Worm (Caenorhabditis elegans) whole organism, early embryonic: ENCODE data around the gene K04G7.1.

Source experiments
- B0310.2 ChIP-seq: sonication (generic microtip); optimal IDR thresholded peaks from 2 replicates; lab custom pipeline; 2016; ENCODE audit warnings: mild to moderate bottlenecking, missing genetic modification characterization, missing compliant biosample characterization
- F13C5.2 ChIP-seq: sonication (generic microtip); optimal IDR thresholded peaks from 2 replicates; lab custom pipeline; 2017; ENCODE audit warnings: mild to moderate bottlenecking, missing genetic modification characterization, inconsistent platforms, missing compliant biosample characterization
- aly-1 ChIP-seq: sonication (generic microtip); optimal IDR thresholded peaks from 2 replicates; lab custom pipeline; 2016; ENCODE audit warnings: missing genetic modification characterization, missing compliant biosample characterization
- ama-1 ChIP-seq: fragments of 150-350 bp; optimal IDR thresholded peaks from 2 replicates; lab custom pipeline; 2014
- ceh-13 ChIP-seq: fragments of 200-800 bp; sonication (Bioruptor generic); optimal IDR thresholded peaks from 2 replicates; lab custom pipeline; 2018; ENCODE audit warnings: mild to moderate bottlenecking, missing genetic modification characterization, missing compliant biosample characterization
- ceh-36 ChIP-seq: sonication (generic microtip); optimal IDR thresholded peaks from 2 replicates; lab custom pipeline; 2016; ENCODE audit warnings: missing genetic modification characterization, inconsistent platforms, missing compliant biosample characterization
- ets-7 ChIP-seq: sonication (generic microtip); optimal IDR thresholded peaks from 2 replicates; lab custom pipeline; 2016; ENCODE audit warnings: missing genotype, missing genetic modification characterization, missing compliant biosample characterization
- flt-1 ChIP-seq: fragments of 200-800 bp; sonication (Bioruptor generic); IDR thresholded peaks from 2 replicates; pipeline ENCODE4 v1.3.6; 2022; ENCODE audit warnings: missing genetic modification characterization, missing compliant biosample characterization
- hmbx-1 ChIP-seq: sonication (generic microtip); optimal IDR thresholded peaks from 2 replicates; lab custom pipeline; 2016; ENCODE audit warnings: mild to moderate bottlenecking, missing genetic modification characterization, missing compliant biosample characterization
- hmg-4 ChIP-seq: fragments of 200-800 bp; sonication (Bioruptor generic); optimal IDR thresholded peaks from 2 replicates; lab custom pipeline; 2018; ENCODE audit warnings: mild to moderate bottlenecking, missing genetic modification characterization, missing compliant biosample characterization
- hnd-1 ChIP-seq: sonication (generic microtip); optimal IDR thresholded peaks from 2 replicates; lab custom pipeline; 2016; ENCODE audit warnings: missing genetic modification characterization, missing compliant biosample characterization
- pes-1 ChIP-seq: fragments of 200-800 bp; sonication (Bioruptor generic); IDR thresholded peaks from 2 replicates; pipeline ENCODE4 v1.3.6; 2022; ENCODE audit warnings: missing genetic modification reagents, missing genetic modification characterization, missing compliant biosample characterization
- scrt-1 ChIP-seq: fragments of 200-800 bp; sonication (Bioruptor generic); IDR thresholded peaks from 2 replicates; pipeline ENCODE4 v1.3.6; 2022; ENCODE audit warnings: missing genetic modification characterization, missing compliant biosample characterization
- sea-1 ChIP-seq: fragments of 200-800 bp; sonication (Bioruptor generic); conservative IDR thresholded peaks from 2 replicates; pipeline ENCODE4 v1.3.6; 2022; ENCODE audit warnings: missing genetic modification characterization, missing compliant biosample characterization
- tbx-11 ChIP-seq: fragments of 200-800 bp; sonication (Bioruptor generic); IDR thresholded peaks from 2 replicates; pipeline ENCODE4 v1.3.6; 2022; ENCODE audit warnings: missing genetic modification characterization, missing compliant biosample characterization
- tbx-37 ChIP-seq: fragments of 200-800 bp; sonication (Bioruptor generic); conservative IDR thresholded peaks from 2 replicates; pipeline ENCODE4 v1.3.6; 2022; ENCODE audit warnings: missing genetic modification reagents, missing genetic modification characterization, missing compliant biosample characterization
- tra-4 ChIP-seq: sonication (generic microtip); optimal IDR thresholded peaks from 2 replicates; lab custom pipeline; 2017; ENCODE audit warnings: missing genetic modification characterization, missing compliant biosample characterization

K04G7.1 gene

ce11 chrIII:7178497-7178896 is 16.0 kb downstream of the K04G7.1 start:
- TF ChIP-seq ets-7 (tag; lab: Kevin White, UChicago), result no peak
- TF ChIP-seq ceh-36 (tag; lab: Kevin White, UChicago), result no peak
- TF ChIP-seq flt-1, result no peak
- no peak for TF ChIP-seq ama-1 (lab: Kevin White, UChicago)
- TF ChIP-seq scrt-1, result no peak
- no peak for TF ChIP-seq hmbx-1
- TF ChIP-seq hnd-1, result no peak
- no peak for TF ChIP-seq tbx-11 (GFP tag; lab: Robert Waterston, UW)
- no peak for TF ChIP-seq tbx-37 (GFP tag; lab: Robert Waterston, UW)
- no peak for TF ChIP-seq B0310.2
- no peak for TF ChIP-seq F13C5.2 (tag; lab: Kevin White, UChicago)
- no peak for TF ChIP-seq ceh-13 (GFP tag; lab: Kevin White, UChicago)
- TF ChIP-seq hmg-4, result no peak
- TF ChIP-seq pes-1 (GFP tag; lab: Robert Waterston, UW), result no peak
- no peak for TF ChIP-seq tra-4 (tag; lab: Kevin White, UChicago)
- no peak for TF ChIP-seq aly-1 (tag; lab: Kevin White, UChicago)
- no peak for TF ChIP-seq sea-1 (GFP tag; lab: Robert Waterston, UW)

ce11 chrIII:7179538-7180301 is 17.2 kb downstream of the K04G7.1 start, which contains the start of the genes rps-14 and rpl-36:
rps-14 (minus strand) TSS chrIII:7179588.
rpl-36 (plus strand) TSS chrIII:7180251.
- TF ChIP-seq ceh-13 (GFP tag; lab: Kevin White, UChicago) (no peak), F13C5.2 (tag; lab: Kevin White, UChicago) (peak; percentile 71)

ce11 chrIII:7180613-7181012 is 18.1 kb downstream of the K04G7.1 start, which contains the start of gene ndab-2:
ndab-2 (plus strand) TSS chrIII:7180752.
- no peak for TF ChIP-seq sea-1 (GFP tag; lab: Robert Waterston, UW)

- TF ChIP-seq aly-1 (tag; lab: Kevin White, UChicago), result no peak
- peak; percentile 38 for TF ChIP-seq F13C5.2 (tag; lab: Kevin White, UChicago)
Measured at ce11 chrIII:7181822-7182221, 19.3 kb downstream of the K04G7.1 start, which contains the start of gene epg-4. epg-4 (plus strand) TSS chrIII:7182167.

- no peak for TF ChIP-seq ceh-13 (GFP tag; lab: Kevin White, UChicago)
- TF ChIP-seq ceh-36 (tag; lab: Kevin White, UChicago), result no peak
- no peak for TF ChIP-seq tbx-11 (GFP tag; lab: Robert Waterston, UW)
- no peak for TF ChIP-seq B0310.2
- no peak for TF ChIP-seq F13C5.2 (tag; lab: Kevin White, UChicago)
- no peak for TF ChIP-seq hmg-4
- no peak for TF ChIP-seq hmbx-1
- no peak for TF ChIP-seq flt-1
- no peak for TF ChIP-seq pes-1 (GFP tag; lab: Robert Waterston, UW)
- TF ChIP-seq ama-1 (lab: Kevin White, UChicago), result no peak
- no peak for TF ChIP-seq aly-1 (tag; lab: Kevin White, UChicago)
- no peak for TF ChIP-seq tbx-37 (GFP tag; lab: Robert Waterston, UW)
- no peak for TF ChIP-seq ets-7 (tag; lab: Kevin White, UChicago)
- TF ChIP-seq hnd-1, result no peak
- TF ChIP-seq tra-4 (tag; lab: Kevin White, UChicago), result no peak
- no peak for TF ChIP-seq sea-1 (GFP tag; lab: Robert Waterston, UW)
Measured at ce11 chrIII:7184022-7184421, 21.5 kb downstream of the K04G7.1 start, which contains the start of gene yju-2. yju-2 (plus strand) TSS chrIII:7184336.

ce11 chrIII:7185473-7185872 is 23.0 kb downstream of the K04G7.1 start, which contains the start of gene F37C12.14:
F37C12.14 (minus strand) TSS chrIII:7185573.
- TF ChIP-seq hmbx-1 (no peak), pes-1 (GFP tag; lab: Robert Waterston, UW) (no peak), tbx-11 (GFP tag; lab: Robert Waterston, UW) (no peak), tra-4 (tag; lab: Kevin White, UChicago) (no peak), ceh-36 (tag; lab: Kevin White, UChicago) (no peak), sea-1 (GFP tag; lab: Robert Waterston, UW) (no peak), scrt-1 (no peak), ets-7 (tag; lab: Kevin White, UChicago) (no peak), hnd-1 (no peak), F13C5.2 (tag; lab: Kevin White, UChicago) (no peak), aly-1 (tag; lab: Kevin White, UChicago) (no peak), ceh-13 (GFP tag; lab: Kevin White, UChicago) (no peak), flt-1 (no peak), ama-1 (lab: Kevin White, UChicago) (no peak), hmg-4 (no peak), tbx-37 (GFP tag; lab: Robert Waterston, UW) (no peak), B0310.2 (no peak)

ce11 chrIII:7188300-7189052 is 26.0 kb downstream of the K04G7.1 start, which contains the start of the genes F37C12.21 and F37C12.10:
F37C12.21 (plus strand) TSS chrIII:7188357.
F37C12.10 (minus strand) TSS chrIII:7188384.
- TF ChIP-seq F13C5.2 (tag; lab: Kevin White, UChicago) (no peak), scrt-1 (no peak), B0310.2 (no peak), ceh-13 (GFP tag; lab: Kevin White, UChicago) (no peak)
